Fruit fly (Drosophila melanogaster) whole organism, embryonic: ENCODE data around the gene CG8837.

Experiments used
- Asciz ChIP-seq: fragments of 200-800 bp; sonication (Bioruptor generic); optimal IDR thresholded peaks from 2 replicates; lab custom pipeline; 2017; ENCODE audit warnings: missing biosample characterization, mild to moderate bottlenecking, missing genetic modification characterization, missing genetic modification reagents
- C15 ChIP-seq: fragments of 200-800 bp; sonication (Bioruptor generic); IDR thresholded peaks from 3 replicates; pipeline ENCODE4 v1.3.6; 2022; ENCODE audit warnings: missing biosample characterization, missing genetic modification characterization
- CG10147 ChIP-seq: fragments of 200-800 bp; sonication (Bioruptor generic); optimal IDR thresholded peaks from 2 replicates; lab custom pipeline; 2019; ENCODE audit warnings: missing biosample characterization, mild to moderate bottlenecking, missing genetic modification characterization, moderate library complexity
- CG10366 ChIP-seq: fragments of 200-800 bp; sonication (Bioruptor generic); IDR thresholded peaks from 2 replicates; pipeline ENCODE4 v1.3.6; 2022; ENCODE audit warnings: missing biosample characterization, missing genetic modification characterization
- CG11085 ChIP-seq: fragments of 200-800 bp; sonication (Bioruptor generic); IDR thresholded peaks from 2 replicates; pipeline ENCODE4 v1.3.6; 2022; ENCODE audit warnings: missing biosample characterization, missing genetic modification characterization
- CG11247 ChIP-seq: fragments of 200-800 bp; sonication (Bioruptor generic); IDR thresholded peaks from 2 replicates; pipeline ENCODE4 v1.3.6; 2022; ENCODE audit warnings: missing biosample characterization, missing genetic modification characterization
- CG12071 ChIP-seq: fragments of 200-800 bp; sonication (Bioruptor generic); optimal IDR thresholded peaks from 3 replicates; lab custom pipeline; 2018; ENCODE audit warnings: missing biosample characterization, mild to moderate bottlenecking, missing genetic modification characterization
- CG12299 ChIP-seq: fragments of 200-800 bp; sonication (Bioruptor generic); optimal IDR thresholded peaks from 2 replicates; lab custom pipeline; 2018; ENCODE audit warnings: missing biosample characterization, mild to moderate bottlenecking, missing genetic modification characterization
- CG12659 ChIP-seq: fragments of 200-800 bp; sonication (Bioruptor generic); optimal IDR thresholded peaks from 3 replicates; lab custom pipeline; 2017; ENCODE audit warnings: mild to moderate bottlenecking, missing biosample characterization, missing genetic modification reagents, missing genetic modification characterization
- CG13287 ChIP-seq: fragments of 200-800 bp; sonication (Bioruptor generic); IDR thresholded peaks from 2 replicates; pipeline ENCODE4 v1.3.6; 2022; ENCODE audit warnings: missing biosample characterization, missing genetic modification characterization; ENCODE audit not compliant: partially characterized antibody
- CG13296 ChIP-seq: fragments of 200-800 bp; sonication (Bioruptor generic); optimal IDR thresholded peaks from 3 replicates; lab custom pipeline; 2018; ENCODE audit warnings: missing biosample characterization, mild to moderate bottlenecking, missing genetic modification characterization
- CG13424 ChIP-seq: fragments of 200-800 bp; sonication (Bioruptor generic); optimal IDR thresholded peaks from 2 replicates; lab custom pipeline; 2019; ENCODE audit warnings: missing biosample characterization, mild to moderate bottlenecking, missing genetic modification characterization, moderate library complexity
- CG1529 ChIP-seq: fragments of 200-800 bp; sonication (Bioruptor generic); optimal IDR thresholded peaks from 3 replicates; lab custom pipeline; 2018; ENCODE audit warnings: missing biosample characterization, missing genetic modification characterization
- CG15696 ChIP-seq: fragments of 200-800 bp; sonication (Bioruptor generic); optimal IDR thresholded peaks from 2 replicates; lab custom pipeline; 2019; ENCODE audit warnings: missing biosample characterization, mild to moderate bottlenecking, missing genetic modification characterization, moderate library complexity
- CG17612 ChIP-seq: fragments of 200-800 bp; sonication (Bioruptor generic); IDR thresholded peaks from 2 replicates; pipeline ENCODE4 v1.3.6; 2022; ENCODE audit warnings: missing biosample characterization, missing genetic modification characterization
- CG18764 ChIP-seq: fragments of 200-800 bp; sonication (Bioruptor generic); optimal IDR thresholded peaks from 3 replicates; lab custom pipeline; 2016; ENCODE audit warnings: missing biosample characterization, missing genetic modification characterization
- CG31224 ChIP-seq: fragments of 200-800 bp; sonication (Bioruptor generic); IDR thresholded peaks from 2 replicates; pipeline ENCODE4 v1.3.6; 2022; ENCODE audit warnings: missing biosample characterization, missing genetic modification characterization
- CG3163 ChIP-seq: fragments of 200-800 bp; sonication (Bioruptor generic); optimal IDR thresholded peaks from 3 replicates; lab custom pipeline; 2016; ENCODE audit warnings: missing biosample characterization, missing genetic modification characterization
- CG7963 ChIP-seq: fragments of 200-800 bp; sonication (Bioruptor generic); IDR thresholded peaks from 3 replicates; pipeline ENCODE4 v1.3.6; 2022; ENCODE audit warnings: missing biosample characterization, missing genetic modification characterization; ENCODE audit not compliant: partially characterized antibody
- CG9437 ChIP-seq: fragments of 200-800 bp; sonication (Bioruptor generic); optimal IDR thresholded peaks from 2 replicates; lab custom pipeline; 2018; ENCODE audit warnings: missing biosample characterization, mild to moderate bottlenecking, missing genetic modification characterization
- Hand ChIP-seq: fragments of 200-800 bp; sonication (Bioruptor generic); optimal IDR thresholded peaks from 2 replicates; lab custom pipeline; 2017; ENCODE audit warnings: mild to moderate bottlenecking, missing biosample characterization, missing genetic modification reagents, missing genetic modification characterization
- Hey ChIP-seq: fragments of 200-800 bp; sonication (Bioruptor generic); optimal IDR thresholded peaks from 3 replicates; lab custom pipeline; 2018; ENCODE audit warnings: missing biosample characterization, mild to moderate bottlenecking, missing genetic modification characterization
- Jarid2 ChIP-seq: fragments of 200-800 bp; sonication (Bioruptor generic); optimal IDR thresholded peaks from 3 replicates; lab custom pipeline; 2017; ENCODE audit warnings: mild to moderate bottlenecking, missing biosample characterization, missing genetic modification reagents, missing genetic modification characterization
- Meics ChIP-seq: fragments of 200-800 bp; sonication (Bioruptor generic); optimal IDR thresholded peaks from 2 replicates; lab custom pipeline; 2017; ENCODE audit warnings: missing biosample characterization, mild to moderate bottlenecking, missing genetic modification characterization
- Nf-YC ChIP-seq: fragments of 200-800 bp; optimal IDR thresholded peaks from 3 replicates; lab custom pipeline; 2019; ENCODE audit warnings: missing biosample characterization, mild to moderate bottlenecking, missing genetic modification characterization, moderate library complexity
- Sox102F ChIP-seq: fragments of 200-800 bp; sonication (Bioruptor generic); optimal IDR thresholded peaks from 2 replicates; lab custom pipeline; 2018; ENCODE audit warnings: missing biosample characterization, mild to moderate bottlenecking, missing genetic modification characterization, moderate library complexity
- Ssrp ChIP-seq: fragments of 200-800 bp; sonication (Bioruptor generic); optimal IDR thresholded peaks from 2 replicates; lab custom pipeline; 2018; ENCODE audit warnings: missing biosample characterization, mild to moderate bottlenecking, missing genetic modification characterization, moderate library complexity
- ato ChIP-seq: fragments of 200-800 bp; sonication (Bioruptor generic); IDR thresholded peaks from 2 replicates; pipeline ENCODE4 v1.3.6; 2022; ENCODE audit warnings: missing biosample characterization, missing genetic modification characterization; ENCODE audit not compliant: partially characterized antibody
- bcd ChIP-seq: fragments of 200-800 bp; sonication (Bioruptor generic); optimal IDR thresholded peaks from 2 replicates; lab custom pipeline; 2017; ENCODE audit warnings: missing biosample characterization, mild to moderate bottlenecking, missing genetic modification characterization
- bsh ChIP-seq, 2 experiments: fragments of 200-800 bp; sonication (Bioruptor generic); optimal IDR thresholded peaks; 2 replicates each; lab custom pipeline; 2017 to 2018; ENCODE audit warnings: mild to moderate bottlenecking in 2 of 2, missing biosample characterization in 2 of 2, missing genetic modification characterization in 2 of 2, moderate library complexity in 1 of 2
- cato ChIP-seq: fragments of 200-800 bp; sonication (Bioruptor generic); optimal IDR thresholded peaks from 2 replicates; lab custom pipeline; 2016; ENCODE audit warnings: missing biosample characterization, missing genetic modification characterization, borderline replicate concordance
- dpn ChIP-seq, 2 experiments: fragments of 200-800 bp; sonication (Bioruptor generic); optimal IDR thresholded peaks; 3 replicates each; lab custom pipeline; 2016; ENCODE audit warnings: missing biosample characterization in 2 of 2, missing genetic modification characterization in 2 of 2
- ems ChIP-seq: fragments of 200-800 bp; sonication (Bioruptor generic); optimal IDR thresholded peaks from 3 replicates; lab custom pipeline; 2016; ENCODE audit warnings: missing biosample characterization, missing genetic modification characterization
- gsb-n ChIP-seq: fragments of 200-800 bp; sonication (Bioruptor generic); optimal IDR thresholded peaks from 3 replicates; lab custom pipeline; 2018; ENCODE audit warnings: missing biosample characterization, mild to moderate bottlenecking, missing genetic modification characterization
- ham ChIP-seq: fragments of 200-800 bp; sonication (Bioruptor generic); IDR thresholded peaks from 2 replicates; pipeline ENCODE4 v1.3.6; 2022; ENCODE audit warnings: missing biosample characterization, missing genetic modification characterization
- hb ChIP-seq: fragments of 200-800 bp; sonication (Bioruptor generic); IDR thresholded peaks from 3 replicates; pipeline ENCODE4 v1.3.6; 2022; ENCODE audit warnings: missing biosample characterization, missing genetic modification characterization; ENCODE audit not compliant: partially characterized antibody
- kay ChIP-seq: fragments of 200-800 bp; sonication (Bioruptor generic); optimal IDR thresholded peaks from 2 replicates; lab custom pipeline; 2016; ENCODE audit warnings: missing biosample characterization, missing genetic modification characterization
- kni ChIP-seq: fragments of 200-800 bp; sonication (Bioruptor generic); optimal IDR thresholded peaks from 3 replicates; lab custom pipeline; 2017; ENCODE audit warnings: mild to moderate bottlenecking, missing biosample characterization, missing genetic modification reagents, missing genetic modification characterization
- lbe ChIP-seq: fragments of 200-800 bp; sonication (Bioruptor generic); optimal IDR thresholded peaks from 2 replicates; lab custom pipeline; 2016; ENCODE audit warnings: missing biosample characterization, mild to moderate bottlenecking, missing genetic modification characterization
- mld ChIP-seq: fragments of 200-800 bp; sonication (Bioruptor generic); IDR thresholded peaks from 3 replicates; pipeline ENCODE4 v1.3.6; 2022; ENCODE audit warnings: missing biosample characterization, missing genetic modification characterization; ENCODE audit not compliant: partially characterized antibody
- nerfin-2 ChIP-seq: fragments of 200-800 bp; sonication (Bioruptor generic); IDR thresholded peaks from 2 replicates; pipeline ENCODE4 v1.3.6; 2022; ENCODE audit warnings: missing biosample characterization, missing genetic modification characterization; ENCODE audit not compliant: partially characterized antibody
- peb ChIP-seq: fragments of 200-800 bp; sonication (Bioruptor generic); IDR thresholded peaks from 2 replicates; pipeline ENCODE4 v1.3.6; 2022; ENCODE audit warnings: missing biosample characterization, missing genetic modification characterization
- pfk ChIP-seq: fragments of 200-800 bp; sonication (Bioruptor generic); optimal IDR thresholded peaks from 2 replicates; lab custom pipeline; 2018; ENCODE audit warnings: missing biosample characterization, mild to moderate bottlenecking, missing genetic modification characterization, moderate library complexity
- sens ChIP-seq: fragments of 200-800 bp; sonication (Bioruptor generic); peaks from one replicate; lab custom pipeline; 2016; ENCODE audit warnings: missing biosample characterization, missing genetic modification characterization
- tll ChIP-seq, 2 experiments: fragments of 200-800 bp in 1 of 2; fragments of >200 bp in 1 of 2; sonication (Bioruptor generic) in 1 of 2; optimal IDR thresholded peaks; 2 replicates each; lab custom pipeline; 2017 to 2019; ENCODE audit warnings: missing biosample characterization in 2 of 2, missing genetic modification characterization in 2 of 2, mild to moderate bottlenecking in 1 of 2, moderate library complexity in 1 of 2
- tx ChIP-seq: fragments of 200-800 bp; sonication (Bioruptor generic); optimal IDR thresholded peaks from 2 replicates; lab custom pipeline; 2016; ENCODE audit warnings: missing biosample characterization, missing genetic modification characterization
- vfl ChIP-seq: fragments of 200-800 bp; sonication (Bioruptor generic); optimal IDR thresholded peaks from 2 replicates; lab custom pipeline; 2016; ENCODE audit warnings: missing biosample characterization, missing genetic modification characterization
- wdn ChIP-seq: fragments of 200-800 bp; sonication (Bioruptor generic); IDR thresholded peaks from 2 replicates; pipeline ENCODE4 v1.3.6; 2022; ENCODE audit warnings: missing biosample characterization, missing genetic modification characterization

The CG8837 gene

DNA sequence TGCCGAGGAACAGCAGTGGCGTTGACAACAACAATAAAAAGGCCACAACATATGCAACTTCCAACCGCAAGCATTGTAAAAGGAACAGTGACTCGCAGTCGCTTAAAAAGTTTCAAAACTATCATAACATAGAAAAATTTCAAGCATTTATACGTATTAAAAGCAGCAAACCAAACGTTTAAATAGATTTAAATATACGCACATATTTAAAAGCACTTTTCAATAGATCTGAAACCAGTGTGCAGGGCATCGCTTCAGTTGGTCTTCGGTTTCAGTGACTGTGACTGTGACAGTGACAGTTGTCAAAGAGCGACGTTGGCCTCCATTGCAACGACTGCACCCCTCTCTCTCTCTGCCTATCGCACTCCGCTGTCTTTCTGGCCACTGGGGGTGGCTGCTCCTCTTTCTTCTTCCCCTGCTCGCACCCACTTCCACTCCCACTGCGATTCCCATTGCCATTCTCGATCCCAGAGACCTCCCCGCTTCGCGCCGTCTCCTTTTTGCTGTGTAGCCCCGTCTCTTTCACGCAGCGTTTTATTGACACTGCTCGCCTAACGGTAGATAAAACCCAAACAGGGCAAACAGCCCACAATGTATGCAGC, 28.2 kb downstream of the CG8837 start (continued):
- TF ChIP-seq CG7963, result peak; percentile 63; the same call in 1 of the 3 replicates
- peak; percentile 85 for TF ChIP-seq CG1529 (GFP tag; lab: Kevin White, UChicago)
- TF ChIP-seq Meics (GFP tag; lab: Kevin White, UChicago), result peak; percentile 50
- TF ChIP-seq Asciz (GFP tag; lab: Kevin White, UChicago), result peak; percentile 92
- peak; percentile 43 for TF ChIP-seq CG12659 (GFP tag; lab: Kevin White, UChicago)
- TF ChIP-seq cato, result peak; percentile 66
- no peak for TF ChIP-seq CG15696 (tag; lab: Kevin White, UChicago)
- TF ChIP-seq C15 (GFP tag; lab: Robert Waterston, UW), result peak; percentile 57; the same call in 1 of the 3 replicates
- TF ChIP-seq peb, result peak; percentile 89
- TF ChIP-seq CG18764 (GFP tag; lab: Kevin White, UChicago), result peak; percentile 53
- TF ChIP-seq bcd, result peak; percentile 76
- TF ChIP-seq bsh (GFP tag; optimal IDR thresholded peaks at IDR 0.05; lab: Kevin White, UChicago), result peak; percentile 82 to 89
- TF ChIP-seq CG9437 (GFP tag; lab: Kevin White, UChicago), result peak; percentile 54
- TF ChIP-seq ems (GFP tag; lab: Kevin White, UChicago), result peak; percentile 71
- 0 out of 2 replicates have a peak, but pooled peaks have one; percentile 24 for TF ChIP-seq nerfin-2
- TF ChIP-seq Hand (GFP tag; lab: Kevin White, UChicago), result no peak
- no peak for TF ChIP-seq Nf-YC (tag; lab: Kevin White, UChicago)
- peak; percentile 68 for TF ChIP-seq kay (GFP tag; lab: Kevin White, UChicago)
- TF ChIP-seq wdn (GFP tag; lab: Robert Waterston, UW), result peak; percentile 47; the same call in 1 of the 2 replicates
- TF ChIP-seq CG10366 (GFP tag; lab: Robert Waterston, UW), result peak; percentile 85
- no peak for TF ChIP-seq kni (GFP tag; lab: Kevin White, UChicago)
- TF ChIP-seq ato (GFP tag; lab: Robert Waterston, UW), result no peak
- peak; percentile 59 to 82 for TF ChIP-seq dpn (GFP tag; optimal IDR thresholded peaks at IDR 0.05; lab: Kevin White, UChicago)
- TF ChIP-seq Ssrp (tag; lab: Kevin White, UChicago), result peak; percentile 80
- no peak for TF ChIP-seq Hey
- TF ChIP-seq CG11247, result peak; percentile 74
- no peak for TF ChIP-seq mld (GFP tag; lab: Robert Waterston, UW)
- TF ChIP-seq pfk (GFP tag; lab: Kevin White, UChicago), result no peak
- TF ChIP-seq CG10147 (GFP tag; lab: Kevin White, UChicago), result peak; percentile 1
- TF ChIP-seq Sox102F (GFP tag; lab: Kevin White, UChicago), result peak; percentile 95
- TF ChIP-seq CG17612 (GFP tag; lab: Robert Waterston, UW), result no peak
- no peak for TF ChIP-seq CG13287
- TF ChIP-seq Jarid2 (GFP tag; lab: Kevin White, UChicago), result peak; percentile 50
- TF ChIP-seq CG3163, result no peak
- no peak for TF ChIP-seq tll (GFP tag; optimal IDR thresholded peaks at IDR 0.05; lab: Kevin White, UChicago)
- TF ChIP-seq CG12299 (tag; lab: Kevin White, UChicago), result peak; percentile 14
- TF ChIP-seq sens (GFP tag; lab: Kevin White, UChicago), result peak; percentile 97
- peak; percentile 81 for TF ChIP-seq gsb-n (tag; lab: Kevin White, UChicago)
- TF ChIP-seq ham (GFP tag; lab: Robert Waterston, UW), result no peak
- TF ChIP-seq vfl (GFP tag; lab: Kevin White, UChicago), result no peak
- peak; percentile 61; the same call in 1 of the 2 replicates for TF ChIP-seq CG11085 (GFP tag; lab: Robert Waterston, UW)
- peak; percentile 66 for TF ChIP-seq lbe
- 0 out of 2 replicates have a peak, but pooled peaks have one; percentile 13 for TF ChIP-seq CG31224
- TF ChIP-seq CG13424 (tag; lab: Kevin White, UChicago), result peak; percentile 68
- peak; percentile 55; the same call in 2 of the 3 replicates for TF ChIP-seq hb (GFP tag; lab: Robert Waterston, UW)
- TF ChIP-seq CG12071 (GFP tag; lab: Kevin White, UChicago), result peak; percentile 76
- TF ChIP-seq tx (GFP tag; lab: Kevin White, UChicago), result peak; percentile 33
- no peak for TF ChIP-seq CG13296 (GFP tag; lab: Kevin White, UChicago)
